Worm (Caenorhabditis elegans): ENCODE data around the gene clec-125.

Gene clec-125

ce11 chrII:3502520-3503323, 13.1 kb upstream of the clec-125 start, which contains the start of the genes col-71 and Y49F6B.2 (continued):
- TF ChIP-seq lin-35 (GFP tag; optimal IDR thresholded peaks at IDR 0.05) (peak in 2 of 3 experiments; percentile 21 to 67), Y79H2A.3 (GFP tag; conservative IDR thresholded peaks at IDR 0.05) (no peak), nhr-90 (tag; optimal IDR thresholded peaks at IDR 0.05) (no peak), hsf-1 (GFP tag; IDR thresholded peaks at IDR 0.05) (no peak), T07F8.4 (tag; optimal IDR thresholded peaks at IDR 0.05) (no peak), madf-3 (GFP tag; IDR thresholded peaks at IDR 0.05) (no peak), F10E7.11 (tag; optimal IDR thresholded peaks at IDR 0.05) (no peak), aptf-2 (GFP tag; conservative IDR thresholded peaks at IDR 0.05) (0 out of 2 replicates have a peak, but pooled peaks have one; percentile 22), let-526 (GFP tag; IDR thresholded peaks at IDR 0.05) (0 out of 2 replicates have a peak, but pooled peaks have one; percentile 8), nhr-27 (tag; optimal IDR thresholded peaks at IDR 0.05) (no peak), F49E8.2 (tag; optimal IDR thresholded peaks at IDR 0.05; ENCODE audit: insufficient read depth) (no peak), lir-1 (GFP tag; conservative IDR thresholded peaks at IDR 0.05) (peak; percentile 68; the same call in 1 of the 2 replicates), ceh-91 (GFP tag; IDR thresholded peaks at IDR 0.05) (peak; percentile 55), F52B5.7 (tag; optimal IDR thresholded peaks at IDR 0.05) (no peak), Y53G8AR.9 (GFP tag; conservative IDR thresholded peaks at IDR 0.05) (peak; percentile 65; the same call in 1 of the 2 replicates), B0336.3 (GFP tag; IDR thresholded peaks at IDR 0.05) (no peak; the same call in 1 of the 2 replicates), Y56A3A.18 (GFP tag; IDR thresholded peaks at IDR 0.05) (no peak), sdz-38 (tag; optimal IDR thresholded peaks at IDR 0.05) (no peak), hmg-20 (GFP tag; IDR thresholded peaks at IDR 0.05) (0 out of 2 replicates have a peak, but pooled peaks have one; percentile 7)

ce11 chrII:3504717-3505116, 11.1 kb upstream of the clec-125 start, which contains the start of gene cyh-1:
TSS of gene cyh-1 (plus strand) at chrII:3505017.
- no peak for TF ChIP-seq hlh-12 (tag; optimal IDR thresholded peaks at IDR 0.05)
- TF ChIP-seq akir-1 (GFP tag; optimal IDR thresholded peaks at IDR 0.05), result no peak
- TF ChIP-seq lsl-1 (GFP tag; optimal IDR thresholded peaks at IDR 0.05), result no peak
- TF ChIP-seq F23B12.7 (tag; optimal IDR thresholded peaks at IDR 0.05; ENCODE audit: insufficient read depth), result no peak
- TF ChIP-seq bed-2 (GFP tag; IDR thresholded peaks at IDR 0.05), result no peak
- no peak for TF ChIP-seq nhr-80 (tag; optimal IDR thresholded peaks at IDR 0.05)
- no peak for TF ChIP-seq dox-1 (GFP tag; IDR thresholded peaks at IDR 0.05)
- TF ChIP-seq D2030.7 (GFP tag; IDR thresholded peaks at IDR 0.05), result no peak
- TF ChIP-seq tlf-1 (GFP tag; optimal IDR thresholded peaks at IDR 0.05), result no peak
- TF ChIP-seq unc-62 (GFP tag; optimal IDR thresholded peaks at IDR 0.05), result no peak
- no peak for TF ChIP-seq dpl-1 (GFP tag; optimal IDR thresholded peaks at IDR 0.05)
- no peak for TF ChIP-seq nfya-2 (GFP tag; IDR thresholded peaks at IDR 0.05)
- TF ChIP-seq chd-7 (tag; optimal IDR thresholded peaks at IDR 0.05), result no peak
- no peak for TF ChIP-seq madf-10 (tag; optimal IDR thresholded peaks at IDR 0.05)
- no peak for TF ChIP-seq F39B2.1 (GFP tag; IDR thresholded peaks at IDR 0.05)
- no peak for TF ChIP-seq K11D2.4 (GFP tag; IDR thresholded peaks at IDR 0.05)
- TF ChIP-seq mcd-1 (GFP tag; IDR thresholded peaks at IDR 0.05), result no peak
- TF ChIP-seq egl-44 (GFP tag; IDR thresholded peaks at IDR 0.05), result no peak
- TF ChIP-seq mes-4 (tag; optimal IDR thresholded peaks at IDR 0.05), result no peak
